Fruit fly (Drosophila melanogaster) whole organism, adult: Measurements from ENCODE around the gene CG17378.

Experiments used
- CG5204 ChIP-seq: fragments of 200-800 bp; sonication (Bioruptor generic); optimal IDR thresholded peaks from 2 replicates; lab custom pipeline; 2016; ENCODE audit warnings: missing biosample characterization, missing genetic modification characterization
- CG7101 ChIP-seq: fragments of 200-800 bp; sonication (Bioruptor generic); optimal IDR thresholded peaks from 2 replicates; lab custom pipeline; 2018; ENCODE audit warnings: missing biosample characterization, mild to moderate bottlenecking, missing genetic modification characterization, moderate library complexity
- cnc ChIP-seq, 2 experiments: fragments of >200 bp; optimal IDR thresholded peaks; 2 replicates each; lab custom pipeline; 2017
- kay ChIP-seq: fragments of 200-800 bp; sonication (Bioruptor generic); peaks from one replicate; lab custom pipeline; 2016; ENCODE audit warnings: missing biosample characterization, missing genetic modification characterization, borderline replicate concordance
- toe ChIP-seq: fragments of 200-800 bp; sonication (Bioruptor generic); optimal IDR thresholded peaks from 2 replicates; lab custom pipeline; 2016; ENCODE audit warnings: missing biosample characterization, missing genetic modification characterization

dm6 chr2L:6740088-6740487, 33.8 kb upstream of the CG17378 start, which contains the start of gene TTLL3A:
- TF ChIP-seq toe = no peak
- no peak for TF ChIP-seq CG5204 (GFP tag; lab: Kevin White, UChicago)
- TF ChIP-seq kay (GFP tag; lab: Kevin White, UChicago) = no peak
- no peak for TF ChIP-seq cnc (optimal IDR thresholded peaks at IDR 0.05; lab: Kevin White, UChicago)
- TF ChIP-seq CG7101 (tag; lab: Kevin White, UChicago) = no peak
